Worm (Caenorhabditis elegans): Measurements from ENCODE around the gene B0228.1.

ce11 chrII:7720479-7720878 is 34.7 kb upstream of the B0228.1 start:
- no peak for TF ChIP-seq dmd-4 (tag; optimal IDR thresholded peaks at IDR 0.05; ENCODE audit: borderline replicate concordance)
- TF ChIP-seq ceh-6 (GFP tag; optimal IDR thresholded peaks at IDR 0.05) = no peak
- TF ChIP-seq pqm-1 (tag; optimal IDR thresholded peaks at IDR 0.05) = no peak
- no peak for TF ChIP-seq tbx-2 (tag; optimal IDR thresholded peaks at IDR 0.05)
- TF ChIP-seq rnt-1 (tag; optimal IDR thresholded peaks at IDR 0.05) = no peak
- no peak for TF ChIP-seq ceh-9 (tag; optimal IDR thresholded peaks at IDR 0.05)
- no peak for TF ChIP-seq ama-1 (optimal IDR thresholded peaks at IDR 0.05)

Data from whole organism, late embryonic.